Fruit fly (Drosophila melanogaster): ENCODE measurements around the gene Gale.

The Gale gene

dm6 chr3L:697055-697427 lies 48.7 kb downstream of the Gale start:
- no peak for TF ChIP-seq D1 (tag; optimal IDR thresholded peaks at IDR 0.05)
- no peak for TF ChIP-seq CG32121 (GFP tag; IDR thresholded peaks at IDR 0.05)
- no peak for TF ChIP-seq fd96Ca (GFP tag; IDR thresholded peaks at IDR 0.05)

- no peak for TF ChIP-seq Snoo (tag; optimal IDR thresholded peaks at IDR 0.05)
- no peak for TF ChIP-seq gl (tag; optimal IDR thresholded peaks at IDR 0.05)
- TF ChIP-seq CG14655 (GFP tag; optimal IDR thresholded peaks at IDR 0.05) = no peak
- TF ChIP-seq Ets98B (GFP tag; IDR thresholded peaks at IDR 0.05) = no peak
Observed at dm6 chr3L:697724-698123, 49.4 kb downstream of the Gale start.

dm6 chr3L:698748-699367 lies 50.5 kb downstream of the Gale start, which contains the start of gene CG13894:
Gene CG13894, minus strand, starts transcription at chr3L:699144.
- TF ChIP-seq CG12605 (GFP tag; IDR thresholded peaks at IDR 0.05) (no peak), CG10348 (GFP tag; IDR thresholded peaks at IDR 0.05) (no peak), CG32121 (GFP tag; IDR thresholded peaks at IDR 0.05) (no peak), Pif1B (GFP tag; optimal IDR thresholded peaks at IDR 0.05) (no peak), CG8301 (tag; optimal IDR thresholded peaks at IDR 0.05) (no peak), Ets98B (GFP tag; IDR thresholded peaks at IDR 0.05) (no peak; the same call in 1 of the 2 replicates), CG8159 (tag; optimal IDR thresholded peaks at IDR 0.05) (no peak), fd96Ca (GFP tag; IDR thresholded peaks at IDR 0.05) (no peak), EcR (GFP tag; optimal IDR thresholded peaks at IDR 0.05) (no peak), CG15710 (tag; optimal IDR thresholded peaks at IDR 0.05) (no peak), CG9948 (tag; optimal IDR thresholded peaks at IDR 0.05) (no peak), Pif1A (GFP tag; optimal IDR thresholded peaks at IDR 0.05) (no peak), CG14655 (GFP tag; optimal IDR thresholded peaks at IDR 0.05) (no peak), Snoo (tag; optimal IDR thresholded peaks at IDR 0.05) (no peak), CG34367 (tag; optimal IDR thresholded peaks at IDR 0.05) (no peak)

- TF ChIP-seq Snoo (tag; optimal IDR thresholded peaks at IDR 0.05) (peak; percentile 33), Pif1B (GFP tag; optimal IDR thresholded peaks at IDR 0.05) (peak; percentile 33), CG10348 (GFP tag; IDR thresholded peaks at IDR 0.05) (no peak), EcR (GFP tag; optimal IDR thresholded peaks at IDR 0.05) (peak; percentile 68), fd96Ca (GFP tag; IDR thresholded peaks at IDR 0.05) (no peak), CG17806 (tag; optimal IDR thresholded peaks at IDR 0.05) (peak; percentile 42), rn (GFP tag; IDR thresholded peaks at IDR 0.05) (no peak), Pif1A (GFP tag; optimal IDR thresholded peaks at IDR 0.05) (peak; percentile 15), CG13204 (GFP tag; optimal IDR thresholded peaks at IDR 0.05) (peak; percentile 18), CG9948 (tag; optimal IDR thresholded peaks at IDR 0.05) (peak; percentile 41), D1 (tag; optimal IDR thresholded peaks at IDR 0.05) (peak; percentile 48), CG4496 (GFP tag; IDR thresholded peaks at IDR 0.05) (no peak), CG34367 (tag; optimal IDR thresholded peaks at IDR 0.05) (peak; percentile 61), CG12605 (GFP tag; IDR thresholded peaks at IDR 0.05) (no peak), Ets98B (GFP tag; IDR thresholded peaks at IDR 0.05) (peak; percentile 18; the same call in 1 of the 2 replicates), CG8159 (tag; optimal IDR thresholded peaks at IDR 0.05) (peak; percentile 67), CG32121 (GFP tag; IDR thresholded peaks at IDR 0.05) (no peak), CG8301 (tag; optimal IDR thresholded peaks at IDR 0.05) (peak; percentile 47), gl (tag; optimal IDR thresholded peaks at IDR 0.05) (no peak), CG14655 (GFP tag; optimal IDR thresholded peaks at IDR 0.05) (peak; percentile 74), CG15710 (tag; optimal IDR thresholded peaks at IDR 0.05) (peak; percentile 60)
Observed at dm6 chr3L:699368-700150, 51.2 kb downstream of the Gale start.

dm6 chr3L:700160-700917 lies 52.0 kb downstream of the Gale start:
- TF ChIP-seq D1 (tag; optimal IDR thresholded peaks at IDR 0.05) (no peak), CG13204 (GFP tag; optimal IDR thresholded peaks at IDR 0.05) (no peak), CG10348 (GFP tag; IDR thresholded peaks at IDR 0.05) (no peak), Snoo (tag; optimal IDR thresholded peaks at IDR 0.05) (no peak), CG34367 (tag; optimal IDR thresholded peaks at IDR 0.05) (peak; percentile 6), EcR (GFP tag; optimal IDR thresholded peaks at IDR 0.05) (no peak), Ets98B (GFP tag; IDR thresholded peaks at IDR 0.05) (peak; percentile 59), CG12605 (GFP tag; IDR thresholded peaks at IDR 0.05) (peak; percentile 58), CG32121 (GFP tag; IDR thresholded peaks at IDR 0.05) (peak; percentile 25; the same call in 1 of the 2 replicates), rn (GFP tag; IDR thresholded peaks at IDR 0.05) (no peak), Pif1B (GFP tag; optimal IDR thresholded peaks at IDR 0.05) (peak; percentile 23), fd96Ca (GFP tag; IDR thresholded peaks at IDR 0.05) (0 out of 3 replicates have a peak, but pooled peaks have one; percentile 12), CG17806 (tag; optimal IDR thresholded peaks at IDR 0.05) (peak; percentile 38), CG15710 (tag; optimal IDR thresholded peaks at IDR 0.05) (no peak), Pif1A (GFP tag; optimal IDR thresholded peaks at IDR 0.05) (peak; percentile 62), CG9948 (tag; optimal IDR thresholded peaks at IDR 0.05) (peak; percentile 26), CG8159 (tag; optimal IDR thresholded peaks at IDR 0.05) (peak; percentile 91), gl (tag; optimal IDR thresholded peaks at IDR 0.05) (no peak), CG4496 (GFP tag; IDR thresholded peaks at IDR 0.05) (peak; percentile 57; the same call in 2 of the 3 replicates), CG8301 (tag; optimal IDR thresholded peaks at IDR 0.05) (peak; percentile 45), CG14655 (GFP tag; optimal IDR thresholded peaks at IDR 0.05) (peak; percentile 46)
